Worm (Caenorhabditis elegans) whole organism, late embryonic: Measurements from ENCODE around the gene T20D4.3.
"Not testable (repeated sequence)": the region's sequence is repeated elsewhere in the genome, so short reads cannot be mapped to it uniquely, and the experiment has no call there.

Experiments
- C08G9.2 ChIP-seq: sonication (generic microtip); optimal IDR thresholded peaks from 2 replicates; lab custom pipeline; 2016; ENCODE audit warnings: mild to moderate bottlenecking, missing genetic modification characterization, moderate library complexity, missing compliant biosample characterization
- F13H6.1 ChIP-seq: sonication (generic microtip); optimal IDR thresholded peaks from 2 replicates; lab custom pipeline; 2016; ENCODE audit warnings: missing genetic modification characterization, missing compliant biosample characterization
- Y22D7AL.16 ChIP-seq: sonication (generic microtip); optimal IDR thresholded peaks from 2 replicates; lab custom pipeline; 2016; ENCODE audit warnings: missing genetic modification characterization, missing compliant biosample characterization
- ahr-1 ChIP-seq: sonication (generic microtip); optimal IDR thresholded peaks from 2 replicates; lab custom pipeline; 2016; ENCODE audit warnings: missing genetic modification characterization, missing compliant biosample characterization
- ama-1 ChIP-seq: fragments of 150-350 bp; optimal IDR thresholded peaks from 2 replicates; lab custom pipeline; 2014
- ceh-19 ChIP-seq: fragments of 200-800 bp; sonication (Bioruptor generic); optimal IDR thresholded peaks from 2 replicates; lab custom pipeline; 2018; ENCODE audit warnings: mild to moderate bottlenecking, missing genetic modification characterization, missing compliant biosample characterization
- ceh-24 ChIP-seq: sonication (generic microtip); optimal IDR thresholded peaks from 2 replicates; lab custom pipeline; 2016; ENCODE audit warnings: mild to moderate bottlenecking, missing genetic modification characterization, missing compliant biosample characterization
- ceh-34 ChIP-seq: sonication (generic microtip); optimal IDR thresholded peaks from 2 replicates; lab custom pipeline; 2016; ENCODE audit warnings: mild to moderate bottlenecking, missing genetic modification characterization, missing compliant biosample characterization
- che-1 ChIP-seq: sonication (generic microtip); optimal IDR thresholded peaks from 2 replicates; lab custom pipeline; 2016; ENCODE audit warnings: mild to moderate bottlenecking, missing genetic modification characterization, missing compliant biosample characterization
- dve-1 ChIP-seq: sonication (generic microtip); optimal IDR thresholded peaks from 2 replicates; lab custom pipeline; 2017; ENCODE audit warnings: antibody characterized with exemption, mild to moderate bottlenecking, missing genetic modification characterization, missing compliant biosample characterization
- elt-2 ChIP-seq: sonication (generic microtip); optimal IDR thresholded peaks from 2 replicates; lab custom pipeline; 2016; ENCODE audit warnings: missing genetic modification reagents, missing genetic modification characterization, missing compliant biosample characterization
- elt-4 ChIP-seq: sonication (generic microtip); optimal IDR thresholded peaks from 2 replicates; lab custom pipeline; 2016; ENCODE audit warnings: missing genetic modification characterization, missing compliant biosample characterization
- fax-1 ChIP-seq: sonication (generic microtip); optimal IDR thresholded peaks from 2 replicates; lab custom pipeline; 2016; ENCODE audit warnings: missing genotype, missing genetic modification characterization, missing compliant biosample characterization
- gmeb-2 ChIP-seq: sonication (generic microtip); optimal IDR thresholded peaks from 2 replicates; lab custom pipeline; 2016; ENCODE audit warnings: missing genetic modification characterization, inconsistent platforms, missing compliant biosample characterization
- hlh-15 ChIP-seq: sonication (generic microtip); optimal IDR thresholded peaks from 2 replicates; lab custom pipeline; 2016; ENCODE audit warnings: missing genetic modification characterization, missing compliant biosample characterization
- hlh-6 ChIP-seq: sonication (generic microtip); optimal IDR thresholded peaks from 2 replicates; lab custom pipeline; 2016; ENCODE audit warnings: missing genotype, missing genetic modification characterization, missing compliant biosample characterization
- hlh-8 ChIP-seq: sonication (generic microtip); optimal IDR thresholded peaks from 2 replicates; lab custom pipeline; 2016; ENCODE audit warnings: missing genotype, missing genetic modification characterization, missing compliant biosample characterization
- lin-11 ChIP-seq: fragments of 200-800 bp; sonication (Bioruptor generic); optimal IDR thresholded peaks from 2 replicates; lab custom pipeline; 2018; ENCODE audit warnings: mild to moderate bottlenecking, missing genetic modification characterization, missing compliant biosample characterization
- madf-2 ChIP-seq: sonication (generic microtip); optimal IDR thresholded peaks from 2 replicates; lab custom pipeline; 2017; ENCODE audit warnings: missing genetic modification characterization, missing compliant biosample characterization
- nhr-232 ChIP-seq: sonication (generic microtip); optimal IDR thresholded peaks from 2 replicates; lab custom pipeline; 2016; ENCODE audit warnings: missing genetic modification characterization, missing compliant biosample characterization
- odd-2 ChIP-seq: sonication (generic microtip); optimal IDR thresholded peaks from 2 replicates; lab custom pipeline; 2017; ENCODE audit warnings: antibody characterized with exemption, mild to moderate bottlenecking, missing genetic modification characterization, missing compliant biosample characterization
- pag-3 ChIP-seq: sonication (generic microtip); optimal IDR thresholded peaks from 2 replicates; lab custom pipeline; 2016; ENCODE audit warnings: missing compliant biosample characterization, missing genetic modification characterization, borderline replicate concordance
- pat-9 ChIP-seq: fragments of 200-800 bp; sonication (Bioruptor generic); optimal IDR thresholded peaks from 2 replicates; lab custom pipeline; 2018; ENCODE audit warnings: mild to moderate bottlenecking, missing genetic modification characterization, moderate library complexity, missing compliant biosample characterization
- pax-1 ChIP-seq: fragments of 150-350 bp; optimal IDR thresholded peaks from 2 replicates; lab custom pipeline; 2014; ENCODE audit warnings: missing biosample characterization, missing genetic modification characterization
- pros-1 ChIP-seq: fragments of 150-350 bp; optimal IDR thresholded peaks from 2 replicates; lab custom pipeline; 2014; ENCODE audit warnings: missing biosample characterization, missing genetic modification reagents, missing genetic modification characterization
- tbx-7 ChIP-seq: sonication (generic microtip); optimal IDR thresholded peaks from 2 replicates; lab custom pipeline; 2016; ENCODE audit warnings: missing genotype, missing genetic modification characterization, missing compliant biosample characterization
- ttx-3 ChIP-seq: sonication (generic microtip); optimal IDR thresholded peaks from 2 replicates; lab custom pipeline; 2016; ENCODE audit warnings: missing genetic modification reagents, missing genetic modification characterization, missing compliant biosample characterization
- unc-3 ChIP-seq, 2 experiments: fragments of 200-800 bp in 1 of 2; sonication (Bioruptor generic) in 1 of 2; sonication (generic microtip) in 1 of 2; conservative IDR thresholded peaks in 1 of 2; optimal IDR thresholded peaks in 1 of 2; 2 replicates each; pipeline versions ENCODE4 v1.3.6 to Lab custom; 2016 to 2022; ENCODE audit warnings: missing compliant biosample characterization in 2 of 2, missing genetic modification characterization in 2 of 2, missing genetic modification reagents in 1 of 2
- unc-55 ChIP-seq: sonication (generic microtip); optimal IDR thresholded peaks from 2 replicates; lab custom pipeline; 2017; ENCODE audit warnings: missing biosample characterization, missing genetic modification reagents, missing genetic modification characterization
- unc-86 ChIP-seq: sonication (generic microtip); optimal IDR thresholded peaks from 2 replicates; lab custom pipeline; 2016; ENCODE audit warnings: missing genetic modification characterization, missing compliant biosample characterization
- ztf-16 ChIP-seq: sonication (generic microtip); optimal IDR thresholded peaks from 2 replicates; lab custom pipeline; 2017; ENCODE audit warnings: missing genetic modification characterization, missing compliant biosample characterization

T20D4.3 gene

DNA sequence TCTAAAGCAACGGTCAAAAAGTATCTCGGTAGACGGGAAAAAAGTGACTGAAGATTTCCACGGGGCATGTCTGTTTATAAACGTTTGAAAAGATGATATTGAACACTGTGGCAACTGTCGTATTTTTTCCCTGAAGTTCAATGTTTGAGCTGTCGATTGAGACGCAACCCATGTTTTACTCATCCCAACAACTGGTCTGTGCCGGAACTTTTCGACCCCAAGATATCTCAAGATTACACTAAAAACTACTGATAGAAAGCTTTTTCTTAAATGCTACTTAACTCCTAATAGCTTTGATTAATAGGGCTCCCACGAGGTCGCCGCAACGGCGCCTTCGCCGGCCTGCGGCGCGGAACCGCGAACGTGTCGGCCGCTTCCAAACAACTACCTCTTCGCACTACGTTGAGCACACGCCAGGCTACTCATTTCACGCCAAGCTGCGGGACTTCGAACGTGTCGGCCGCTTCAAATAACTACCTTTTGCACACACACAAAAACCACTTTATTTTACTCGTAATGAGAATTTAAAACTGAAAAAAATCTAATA lies 23.3 kb upstream of the T20D4.3 start, which contains the start of gene T20D4.15:
Gene T20D4.15, minus strand, starts transcription at position 51 of the 547 bp plus-strand sequence.
- TF ChIP-seq ztf-16 (tag; lab: Kevin White, UChicago) = no peak
- no peak for TF ChIP-seq fax-1 (tag; lab: Kevin White, UChicago)
- TF ChIP-seq pag-3 = no peak
- TF ChIP-seq pat-9 (tag; lab: Kevin White, UChicago) = no peak
- TF ChIP-seq ceh-34 (tag; lab: Kevin White, UChicago) = no peak
- no peak for TF ChIP-seq nhr-232 (tag; lab: Kevin White, UChicago)
- no peak for TF ChIP-seq unc-86 (tag; lab: Kevin White, UChicago)
- TF ChIP-seq elt-4 (tag; lab: Kevin White, UChicago) = no peak
- TF ChIP-seq pros-1 (tag; lab: Kevin White, UChicago) = no peak
- no peak for TF ChIP-seq lin-11
- no peak for TF ChIP-seq che-1 (tag; lab: Kevin White, UChicago)
- TF ChIP-seq C08G9.2 (tag; lab: Kevin White, UChicago) = no peak
- TF ChIP-seq elt-2 = no peak
- TF ChIP-seq, all 69 proteins: peak for 0

DNA sequence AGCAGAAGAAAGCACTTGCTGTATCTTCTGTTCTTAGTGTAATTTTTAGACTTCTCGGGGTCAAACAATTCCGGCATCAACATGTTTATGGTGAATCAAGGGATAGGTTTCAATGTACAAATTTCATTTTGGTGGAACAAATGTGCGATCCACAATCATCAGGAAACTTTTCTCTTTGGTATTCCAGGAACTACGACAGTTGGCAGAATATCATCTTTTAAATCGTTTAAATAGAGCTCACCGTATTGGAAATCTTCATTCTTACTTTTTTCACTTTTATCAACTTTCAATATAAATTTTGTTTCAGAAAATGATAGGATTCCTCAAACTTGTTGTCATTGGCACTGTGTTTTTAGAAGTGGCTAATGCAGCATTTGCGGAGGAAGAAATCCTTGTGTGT lies 21.3 kb upstream of the T20D4.3 start, which contains the start of gene T20D4.12:
Gene T20D4.12, plus strand, starts transcription at position 301 of the 400 bp plus-strand sequence.
- not testable (repeated sequence) for TF ChIP-seq odd-2, ttx-3, dve-1 (tag; lab: Kevin White, UChicago)

DNA sequence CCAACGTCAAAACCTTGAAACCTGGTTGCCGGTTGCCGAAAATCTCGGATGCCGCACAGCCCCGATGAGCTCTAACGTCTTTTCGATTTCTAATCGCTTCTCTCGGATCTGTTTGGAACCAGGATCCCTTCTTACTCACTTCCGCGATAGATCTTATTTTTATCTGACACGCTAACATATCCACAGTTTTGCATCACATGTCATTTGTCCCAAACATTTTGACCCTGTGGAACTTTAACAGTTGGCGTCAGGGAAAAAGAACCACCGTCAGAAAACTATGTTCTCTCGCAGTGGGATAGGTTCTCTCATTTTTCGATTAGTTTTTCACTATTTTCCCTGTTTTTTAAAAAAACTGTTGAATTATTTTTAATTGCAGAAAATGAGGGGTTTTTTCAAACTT lies 19.7 kb upstream of the T20D4.3 start, which contains the start of gene T20D4.11:
Gene T20D4.11, plus strand, starts transcription at position 377 of the 400 bp plus-strand sequence.
- TF ChIP-seq ceh-24 (no peak), hlh-15 (tag; lab: Kevin White, UChicago) (no peak), gmeb-2 (no peak), Y22D7AL.16 (tag; lab: Kevin White, UChicago) (no peak), tbx-7 (tag; lab: Kevin White, UChicago) (no peak), unc-3 (GFP tag; conservative IDR thresholded peaks at IDR 0.05; lab: Robert Waterston, UW) (no peak), unc-3 (tag; optimal IDR thresholded peaks at IDR 0.05; lab: Kevin White, UChicago) (no peak), unc-55 (GFP tag; lab: Kevin White, UChicago) (no peak), madf-2 (tag; lab: Kevin White, UChicago) (no peak)

DNA sequence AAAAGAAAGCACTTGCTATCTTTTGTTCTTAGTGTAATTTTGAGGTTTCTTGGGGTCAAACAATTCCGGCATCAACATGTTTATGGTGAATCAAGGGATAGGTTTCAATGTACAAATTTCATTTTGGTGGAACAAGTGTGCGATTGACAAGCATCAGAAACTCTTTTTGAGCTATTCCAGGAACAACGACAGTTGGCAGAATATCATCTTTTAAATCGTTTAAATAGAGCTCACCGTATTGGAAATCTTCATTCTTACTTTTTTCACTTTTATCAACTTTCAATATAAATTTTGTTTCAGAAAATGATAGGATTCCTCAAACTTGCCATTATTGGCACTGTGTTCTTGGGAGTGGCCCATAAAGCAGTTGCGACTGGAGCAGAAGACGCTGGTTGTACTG lies 18.1 kb upstream of the T20D4.3 start, which contains the start of gene T20D4.10:
Gene T20D4.10, plus strand, starts transcription at position 301 of the 400 bp plus-strand sequence.
- TF ChIP-seq ttx-3, F13H6.1, hlh-6 (tag; lab: Kevin White, UChicago): not testable (repeated sequence)

DNA sequence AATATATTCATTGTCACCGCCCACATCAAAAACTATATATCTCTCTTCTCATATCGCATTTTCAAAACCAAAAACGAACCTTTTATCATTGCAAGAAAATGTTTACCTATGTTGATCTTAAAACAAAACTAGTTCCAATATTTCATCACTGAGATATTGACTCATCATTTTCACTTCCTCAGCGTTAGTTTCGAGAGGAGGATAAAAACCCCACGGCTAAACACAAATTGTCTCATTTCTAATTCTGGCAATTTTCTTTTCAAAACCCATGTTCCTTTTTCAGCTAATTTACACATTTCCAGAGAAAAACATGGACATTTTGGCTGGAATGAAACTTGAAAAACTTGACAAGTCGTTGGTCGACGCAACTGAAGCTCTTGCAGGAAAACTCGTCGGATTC lies 9.4 kb upstream of the T20D4.3 start, which contains the start of gene T20D4.7:
Gene T20D4.7, plus strand, starts transcription at position 301 of the 400 bp plus-strand sequence.
- no peak for TF ChIP-seq elt-2
- TF ChIP-seq, all 69 proteins: peak for 0

DNA sequence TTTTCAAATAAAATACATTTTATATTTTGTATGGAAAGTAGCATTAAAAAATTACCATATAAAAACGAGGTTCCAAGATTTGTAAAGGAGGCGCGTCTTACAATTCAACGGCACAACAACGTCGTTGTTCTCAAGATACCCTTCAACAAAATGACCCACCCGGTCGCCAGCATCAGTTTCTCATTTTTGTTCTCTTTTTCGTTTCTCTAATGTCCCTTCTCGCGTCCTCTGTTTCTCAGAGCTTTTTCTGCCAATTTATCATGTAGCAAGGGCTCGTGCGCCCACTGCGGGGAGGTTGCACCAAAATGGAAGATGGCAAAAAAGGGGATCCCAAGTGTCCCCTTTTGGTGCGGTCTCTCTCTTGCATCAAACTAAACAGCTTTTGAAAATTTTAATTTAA lies 8.5 kb upstream of the T20D4.3 start:
- no peak for TF ChIP-seq ahr-1 (tag; lab: Kevin White, UChicago)
- TF ChIP-seq ztf-16 (tag; lab: Kevin White, UChicago) = no peak
- TF ChIP-seq, all 69 proteins: peak for 0

DNA sequence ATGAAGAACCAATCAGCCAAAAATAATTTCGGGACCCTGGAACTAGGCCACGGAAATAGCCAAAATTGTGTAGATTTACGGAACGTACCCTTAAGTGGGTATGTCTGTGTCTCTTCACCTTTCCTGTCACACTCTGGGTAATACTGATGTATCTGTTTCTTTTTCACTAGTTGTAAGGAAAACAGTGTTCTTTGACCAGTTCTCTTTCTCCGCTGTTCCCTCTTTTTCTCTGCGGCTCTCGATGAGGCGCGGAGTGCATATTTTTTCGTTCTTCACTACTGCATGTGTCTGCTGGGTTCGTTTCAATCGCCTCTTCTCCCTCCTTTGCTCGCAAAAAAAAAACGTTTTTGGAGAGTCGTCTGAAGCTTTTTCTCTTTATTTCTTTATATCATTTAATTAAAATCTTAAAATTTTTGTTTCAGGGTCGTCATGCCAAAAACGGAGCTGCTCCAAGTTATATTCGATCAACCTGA lies 7.9 kb upstream of the T20D4.3 start, which contains the start of gene arrd-22:
Gene arrd-22, plus strand, starts transcription at position 423 of the 473 bp plus-strand sequence.
- TF ChIP-seq ceh-19 = no peak
- no peak for TF ChIP-seq lin-11
- no peak for TF ChIP-seq hlh-8
- no peak for TF ChIP-seq elt-2
- TF ChIP-seq ama-1 (lab: Kevin White, UChicago) = no peak
- TF ChIP-seq pax-1 (tag; lab: Kevin White, UChicago) = no peak
